Worm (Caenorhabditis elegans) whole organism, L2 larva: ENCODE data around the gene F40H3.2.

Source experiments
- alr-1 ChIP-seq: fragments of 150-350 bp; optimal IDR thresholded peaks from 2 replicates; lab custom pipeline; 2014; ENCODE audit warnings: missing biosample characterization, missing genetic modification characterization
- lin-39 ChIP-seq: fragments of 150-350 bp; optimal IDR thresholded peaks from 2 replicates; lab custom pipeline; 2014; ENCODE audit warnings: missing biosample characterization, missing genetic modification reagents, missing genetic modification characterization
- nhr-6 ChIP-seq: fragments of 150-350 bp; optimal IDR thresholded peaks from 2 replicates; lab custom pipeline; 2014; ENCODE audit warnings: missing biosample characterization, missing genetic modification characterization
- skn-1 ChIP-seq: sonication (generic microtip); optimal IDR thresholded peaks from 2 replicates; lab custom pipeline; 2017; ENCODE audit warnings: missing biosample characterization, missing genetic modification characterization
- unc-62 ChIP-seq: fragments of 150-350 bp; optimal IDR thresholded peaks from 2 replicates; lab custom pipeline; 2014; ENCODE audit warnings: missing biosample characterization, missing genetic modification reagents, missing genetic modification characterization

DNA sequence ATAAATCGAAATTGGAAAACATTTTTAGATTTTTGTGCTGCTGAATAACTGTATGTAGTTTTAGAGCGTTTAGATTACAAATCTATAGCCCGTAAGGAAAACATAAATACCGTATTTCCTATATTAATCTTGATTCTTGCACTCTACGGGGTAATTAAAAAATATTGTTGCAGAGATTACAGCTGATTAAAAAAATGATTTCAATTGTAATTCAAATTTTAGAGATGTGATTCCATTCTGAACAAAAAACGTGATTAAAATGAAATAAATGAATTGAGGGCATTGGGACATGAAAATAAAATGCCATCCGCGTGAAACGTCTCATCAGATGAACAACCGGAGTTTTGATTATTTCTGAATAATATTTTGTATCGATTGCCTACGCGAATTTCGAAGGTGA, 19.0 kb downstream of the F40H3.2 start, which contains the start of gene cpb-2:
- TF ChIP-seq lin-39 (tag; lab: Kevin White, UChicago) (no peak), alr-1 (no peak), nhr-6 (no peak), skn-1 (tag; lab: Kevin White, UChicago) (no peak), unc-62 (GFP tag; lab: Kevin White, UChicago) (no peak)
